Worm (Caenorhabditis elegans) whole organism, young adult: ENCODE measurements around the gene rgr-1.

Experiments used
- B0019.2 ChIP-seq: fragments of 200-800 bp; sonication (Bioruptor generic); conservative IDR thresholded peaks from 2 replicates; pipeline ENCODE4 v1.3.6; 2022; ENCODE audit warnings: missing genetic modification reagents, missing genetic modification characterization, missing compliant biosample characterization
- B0336.3 ChIP-seq: fragments of 200-800 bp; sonication (Bioruptor generic); IDR thresholded peaks from 2 replicates; pipeline ENCODE4 v1.3.6; 2022; ENCODE audit warnings: missing genetic modification characterization, missing compliant biosample characterization
- C06A6.2 ChIP-seq: fragments of 200-800 bp; sonication (Bioruptor generic); conservative IDR thresholded peaks from 2 replicates; pipeline ENCODE4 v1.3.6; 2022; ENCODE audit warnings: missing genetic modification characterization, missing compliant biosample characterization
- D2030.7 ChIP-seq: fragments of 200-800 bp; sonication (Bioruptor generic); IDR thresholded peaks from 2 replicates; pipeline ENCODE4 v1.3.6; 2022; ENCODE audit warnings: missing genetic modification reagents, missing genetic modification characterization, missing compliant biosample characterization
- F33H1.4 ChIP-seq: fragments of 200-800 bp; sonication (Bioruptor generic); IDR thresholded peaks from 2 replicates; pipeline ENCODE4 v1.3.6; 2022; ENCODE audit warnings: missing genetic modification reagents, missing genetic modification characterization, missing compliant biosample characterization
- F52B5.7 ChIP-seq: sonication (generic microtip); optimal IDR thresholded peaks from 2 replicates; lab custom pipeline; 2016; ENCODE audit warnings: mild to moderate bottlenecking, missing genetic modification characterization, missing compliant biosample characterization
- F57A8.1 ChIP-seq: fragments of 200-800 bp; sonication (Bioruptor generic); optimal IDR thresholded peaks from 2 replicates; lab custom pipeline; 2018; ENCODE audit warnings: mild to moderate bottlenecking, missing genetic modification characterization, moderate library complexity, missing compliant biosample characterization
- K11D2.4 ChIP-seq: fragments of 200-800 bp; sonication (Bioruptor generic); IDR thresholded peaks from 2 replicates; pipeline ENCODE4 v1.3.6; 2022; ENCODE audit warnings: missing genetic modification reagents, missing genetic modification characterization, missing compliant biosample characterization
- K12H6.12 ChIP-seq: fragments of 200-800 bp; sonication (Bioruptor generic); optimal IDR thresholded peaks from 2 replicates; lab custom pipeline; 2018; ENCODE audit warnings: mild to moderate bottlenecking, missing genetic modification characterization, missing compliant biosample characterization
- Y56A3A.18 ChIP-seq: fragments of 200-800 bp; sonication (Bioruptor generic); IDR thresholded peaks from 2 replicates; pipeline ENCODE4 v1.3.6; 2022; ENCODE audit warnings: missing genetic modification reagents, missing genetic modification characterization, missing compliant biosample characterization
- Y67H2A.10 ChIP-seq: fragments of 200-800 bp; sonication (Bioruptor generic); conservative IDR thresholded peaks from 2 replicates; pipeline ENCODE4 v1.3.6; 2022; ENCODE audit warnings: missing genetic modification reagents, missing genetic modification characterization, missing compliant biosample characterization
- Y79H2A.3 ChIP-seq: fragments of 200-800 bp; sonication (Bioruptor generic); conservative IDR thresholded peaks from 2 replicates; pipeline ENCODE4 v1.3.6; 2022; ENCODE audit warnings: missing genetic modification reagents, missing genetic modification characterization, missing compliant biosample characterization
- ZK185.1 ChIP-seq: sonication (generic microtip); optimal IDR thresholded peaks from 2 replicates; lab custom pipeline; 2016; ENCODE audit warnings: mild to moderate bottlenecking, missing genetic modification characterization, missing compliant biosample characterization; ENCODE audit not compliant: poor library complexity, severe bottlenecking
- akir-1 ChIP-seq: fragments of 200-800 bp; sonication (Bioruptor generic); optimal IDR thresholded peaks from 2 replicates; lab custom pipeline; 2018; ENCODE audit warnings: mild to moderate bottlenecking, missing genetic modification characterization, moderate library complexity, missing compliant biosample characterization
- aptf-2 ChIP-seq: fragments of 200-800 bp; sonication (Bioruptor generic); conservative IDR thresholded peaks from 2 replicates; pipeline ENCODE4 v1.3.6; 2022; ENCODE audit warnings: missing genetic modification reagents, missing genetic modification characterization, missing compliant biosample characterization
- atf-7 ChIP-seq: sonication (generic microtip); optimal IDR thresholded peaks from 2 replicates; lab custom pipeline; 2017; ENCODE audit warnings: mild to moderate bottlenecking, missing genetic modification characterization, missing compliant biosample characterization
- athp-1 ChIP-seq: sonication (generic microtip); optimal IDR thresholded peaks from 2 replicates; lab custom pipeline; 2017; ENCODE audit warnings: mild to moderate bottlenecking, missing genetic modification characterization, missing compliant biosample characterization
- attf-5 ChIP-seq: fragments of 200-800 bp; sonication (Bioruptor generic); optimal IDR thresholded peaks from 2 replicates; lab custom pipeline; 2018; ENCODE audit warnings: mild to moderate bottlenecking, missing genetic modification characterization, missing compliant biosample characterization
- ccch-3 ChIP-seq: fragments of 200-800 bp; sonication (Bioruptor generic); optimal IDR thresholded peaks from 2 replicates; lab custom pipeline; 2018; ENCODE audit warnings: mild to moderate bottlenecking, missing genetic modification characterization, missing compliant biosample characterization
- ceh-27 ChIP-seq: fragments of 200-800 bp; sonication (Bioruptor generic); optimal IDR thresholded peaks from 2 replicates; lab custom pipeline; 2018; ENCODE audit warnings: mild to moderate bottlenecking, missing genetic modification characterization, moderate library complexity, missing compliant biosample characterization
- ceh-40 ChIP-seq: fragments of 200-800 bp; sonication (Bioruptor generic); IDR thresholded peaks from 2 replicates; pipeline ENCODE4 v1.3.6; 2022; ENCODE audit warnings: missing genetic modification characterization, missing compliant biosample characterization
- ceh-91 ChIP-seq: fragments of 200-800 bp; sonication (Bioruptor generic); IDR thresholded peaks from 2 replicates; pipeline ENCODE4 v1.3.6; 2022; ENCODE audit warnings: missing genetic modification reagents, missing genetic modification characterization, missing compliant biosample characterization
- die-1 ChIP-seq: sonication (generic microtip); optimal IDR thresholded peaks from 2 replicates; lab custom pipeline; 2016; ENCODE audit warnings: missing genotype, mild to moderate bottlenecking, missing genetic modification characterization, missing compliant biosample characterization
- egl-44 ChIP-seq: fragments of 200-800 bp; sonication (Bioruptor generic); IDR thresholded peaks from 2 replicates; pipeline ENCODE4 v1.3.6; 2022; ENCODE audit warnings: missing genetic modification reagents, missing genetic modification characterization, missing compliant biosample characterization
- ekl-4 ChIP-seq: fragments of 200-800 bp; sonication (Bioruptor generic); IDR thresholded peaks from 2 replicates; pipeline ENCODE4 v1.3.6; 2022; ENCODE audit warnings: missing genetic modification reagents, missing genetic modification characterization, missing compliant biosample characterization
- ets-4 ChIP-seq: fragments of 200-800 bp; sonication (Bioruptor generic); optimal IDR thresholded peaks from 2 replicates; lab custom pipeline; 2018; ENCODE audit warnings: mild to moderate bottlenecking, missing genetic modification characterization, missing compliant biosample characterization
- hlh-26 ChIP-seq: fragments of 200-800 bp; sonication (Bioruptor generic); conservative IDR thresholded peaks from 2 replicates; pipeline ENCODE4 v1.3.6; 2022; ENCODE audit warnings: missing genetic modification reagents, missing genetic modification characterization, missing compliant biosample characterization
- hmg-1.2 ChIP-seq: fragments of 200-800 bp; sonication (Bioruptor generic); IDR thresholded peaks from 2 replicates; pipeline ENCODE4 v1.3.6; 2022; ENCODE audit warnings: missing genetic modification reagents, missing genetic modification characterization, missing compliant biosample characterization
- let-526 ChIP-seq: fragments of 200-800 bp; sonication (Bioruptor generic); IDR thresholded peaks from 2 replicates; pipeline ENCODE4 v1.3.6; 2022; ENCODE audit warnings: missing genetic modification reagents, missing genetic modification characterization, missing compliant biosample characterization
- lin-40 ChIP-seq: sonication (generic microtip); optimal IDR thresholded peaks from 2 replicates; lab custom pipeline; 2016; ENCODE audit warnings: missing genetic modification characterization, mild to moderate bottlenecking, missing compliant biosample characterization, missing genotype, missing genetic modification reagents
- lsy-27 ChIP-seq: sonication (generic microtip); optimal IDR thresholded peaks from 2 replicates; lab custom pipeline; 2017; ENCODE audit warnings: missing genetic modification characterization, mild to moderate bottlenecking, missing compliant biosample characterization, antibody characterized with exemption, missing genotype, borderline replicate concordance; ENCODE audit not compliant: insufficient read depth
- madf-10 ChIP-seq: sonication (generic microtip); optimal IDR thresholded peaks from 2 replicates; lab custom pipeline; 2016; ENCODE audit warnings: mild to moderate bottlenecking, missing genetic modification characterization, missing compliant biosample characterization
- madf-6 ChIP-seq: fragments of 200-800 bp; sonication (Bioruptor generic); IDR thresholded peaks from 2 replicates; pipeline ENCODE4 v1.3.6; 2022; ENCODE audit warnings: missing genetic modification reagents, missing genetic modification characterization, missing compliant biosample characterization
- mcd-1 ChIP-seq: fragments of 200-800 bp; sonication (Bioruptor generic); IDR thresholded peaks from 2 replicates; pipeline ENCODE4 v1.3.6; 2022; ENCODE audit warnings: missing genetic modification reagents, missing genetic modification characterization, missing compliant biosample characterization
- nfya-2 ChIP-seq: fragments of 200-800 bp; sonication (Bioruptor generic); IDR thresholded peaks from 2 replicates; pipeline ENCODE4 v1.3.6; 2022; ENCODE audit warnings: missing genetic modification reagents, missing genetic modification characterization, missing compliant biosample characterization
- nhr-120 ChIP-seq: fragments of 200-800 bp; sonication (Bioruptor generic); IDR thresholded peaks from 2 replicates; pipeline ENCODE4 v1.3.6; 2022; ENCODE audit warnings: missing genetic modification characterization, missing compliant biosample characterization
- nhr-27 ChIP-seq: fragments of 200-800 bp; sonication (Bioruptor generic); optimal IDR thresholded peaks from 2 replicates; lab custom pipeline; 2018; ENCODE audit warnings: mild to moderate bottlenecking, missing genetic modification characterization, moderate library complexity, missing compliant biosample characterization
- pbrm-1 ChIP-seq: fragments of 200-800 bp; sonication (Bioruptor generic); IDR thresholded peaks from 2 replicates; pipeline ENCODE4 v1.3.6; 2022; ENCODE audit warnings: missing genetic modification reagents, missing genetic modification characterization, missing compliant biosample characterization
- snpc-3.4 ChIP-seq: sonication (generic microtip); optimal IDR thresholded peaks from 2 replicates; lab custom pipeline; 2017; ENCODE audit warnings: missing genetic modification characterization, mild to moderate bottlenecking, missing compliant biosample characterization, antibody characterized with exemption, moderate library complexity, missing genotype, missing genetic modification reagents
- snpc-4 ChIP-seq, 5 experiments: fragments of 150-350 bp in 1 of 5; sonication (generic microtip) in 4 of 5; optimal IDR thresholded peaks; 2 replicates each; lab custom pipeline; 2014 to 2018; ENCODE audit warnings: missing genetic modification characterization in 5 of 5, missing biosample characterization in 3 of 5, antibody characterized with exemption in 2 of 5, mild to moderate bottlenecking in 2 of 5, missing compliant biosample characterization in 2 of 5, missing genotype in 2 of 5, moderate library complexity in 2 of 5, missing genetic modification reagents in 1 of 5
- tbp1 ChIP-seq: fragments of 200-800 bp; sonication (Bioruptor generic); optimal IDR thresholded peaks from 2 replicates; lab custom pipeline; 2018; ENCODE audit warnings: mild to moderate bottlenecking, missing genetic modification characterization, missing compliant biosample characterization
- tbx-9 ChIP-seq: sonication (generic microtip); optimal IDR thresholded peaks from 2 replicates; lab custom pipeline; 2016; ENCODE audit warnings: borderline replicate concordance, missing genetic modification characterization, inconsistent platforms, missing compliant biosample characterization
- unc-62 ChIP-seq: fragments of 150-350 bp; optimal IDR thresholded peaks from 2 replicates; lab custom pipeline; 2014; ENCODE audit warnings: missing biosample characterization, missing genetic modification reagents, missing genetic modification characterization
- xnd-1 ChIP-seq: sonication (generic microtip); optimal IDR thresholded peaks from 2 replicates; lab custom pipeline; 2016; ENCODE audit warnings: missing genotype, missing genetic modification reagents, missing genetic modification characterization, missing compliant biosample characterization
- ztf-25 ChIP-seq: fragments of 200-800 bp; sonication (Bioruptor generic); IDR thresholded peaks from 2 replicates; pipeline ENCODE4 v1.3.6; 2022; ENCODE audit warnings: missing genetic modification reagents, missing genetic modification characterization, missing compliant biosample characterization
- ztf-26 ChIP-seq: sonication (generic microtip); optimal IDR thresholded peaks from 2 replicates; lab custom pipeline; 2017; ENCODE audit warnings: missing genetic modification characterization, missing compliant biosample characterization

rgr-1 gene

ce11 chrIII:9393114-9393780 is at the start of gene rgr-1, which contains the start of gene gpr-2 (continued):
- TF ChIP-seq Y67H2A.10 (GFP tag; lab: Robert Waterston, UW) = 0 out of 2 replicates have a peak, but pooled peaks have one; percentile 37
- no peak for TF ChIP-seq nhr-120 (GFP tag; lab: Robert Waterston, UW)
- TF ChIP-seq snpc-4 (GFP tag; optimal IDR thresholded peaks at IDR 0.05; lab: Kevin White, UChicago) = no peak
- TF ChIP-seq snpc-4 (tag; optimal IDR thresholded peaks at IDR 0.05; lab: Kevin White, UChicago) = peak in 3 of 4 experiments; percentile 13 to 64 (median 40)
- peak; percentile 89 for TF ChIP-seq ekl-4 (GFP tag; lab: Robert Waterston, UW)
- no peak for TF ChIP-seq ccch-3 (GFP tag; lab: Kevin White, UChicago)
- no peak for TF ChIP-seq akir-1 (GFP tag; lab: Kevin White, UChicago)
- no peak for TF ChIP-seq die-1 (tag; lab: Kevin White, UChicago)
- peak; percentile 81 for TF ChIP-seq F33H1.4
- no peak for TF ChIP-seq ztf-25 (GFP tag; lab: Robert Waterston, UW)
- peak; percentile 56; the same call in 1 of the 2 replicates for TF ChIP-seq Y79H2A.3 (GFP tag; lab: Robert Waterston, UW)
- TF ChIP-seq ceh-91 = peak; percentile 95
- TF ChIP-seq K11D2.4 = no peak
- TF ChIP-seq aptf-2 (GFP tag; lab: Robert Waterston, UW) = 0 out of 2 replicates have a peak, but pooled peaks have one; percentile 44
- no peak for TF ChIP-seq tbx-9 (tag; lab: Kevin White, UChicago)
- TF ChIP-seq ets-4 (GFP tag; lab: Kevin White, UChicago) = no peak
- TF ChIP-seq hlh-26 = no peak
- no peak for TF ChIP-seq lin-40 (tag; lab: Kevin White, UChicago)
- no peak for TF ChIP-seq egl-44
- no peak for TF ChIP-seq nfya-2 (GFP tag; lab: Robert Waterston, UW)
- peak; percentile 79 for TF ChIP-seq B0019.2 (GFP tag; lab: Robert Waterston, UW)
- TF ChIP-seq lsy-27 = no peak
- TF ChIP-seq ztf-26 (tag; lab: Kevin White, UChicago) = no peak
- TF ChIP-seq pbrm-1 (GFP tag; lab: Robert Waterston, UW) = peak; percentile 57; the same call in 1 of the 2 replicates
- no peak for TF ChIP-seq F52B5.7 (tag; lab: Kevin White, UChicago)
- no peak for TF ChIP-seq ZK185.1
- TF ChIP-seq athp-1 (tag; lab: Kevin White, UChicago) = no peak
- no peak for TF ChIP-seq let-526
- no peak for TF ChIP-seq Y56A3A.18 (GFP tag; lab: Robert Waterston, UW)
- TF ChIP-seq madf-10 (tag; lab: Kevin White, UChicago) = no peak
- peak; percentile 98 for TF ChIP-seq madf-6 (GFP tag; lab: Robert Waterston, UW)
- no peak for TF ChIP-seq atf-7
- TF ChIP-seq nhr-27 (tag; lab: Kevin White, UChicago) = no peak
- TF ChIP-seq C06A6.2 (GFP tag; lab: Robert Waterston, UW) = no peak
- TF ChIP-seq attf-5 = no peak
- peak; percentile 60 for TF ChIP-seq hmg-1.2 (GFP tag; lab: Robert Waterston, UW)
- TF ChIP-seq F57A8.1 (GFP tag; lab: Kevin White, UChicago) = no peak
- TF ChIP-seq D2030.7 = peak; percentile 89
- TF ChIP-seq ceh-40 (GFP tag; lab: Robert Waterston, UW) = no peak
- peak; percentile 91 for TF ChIP-seq xnd-1
- TF ChIP-seq B0336.3 = peak; percentile 56; the same call in 1 of the 2 replicates
- no peak for TF ChIP-seq unc-62
- no peak for TF ChIP-seq ceh-27 (GFP tag; lab: Kevin White, UChicago)
- TF ChIP-seq tbp1 (GFP tag; lab: Kevin White, UChicago) = peak; percentile 58
- no peak for TF ChIP-seq K12H6.12 (tag; lab: Kevin White, UChicago)
- peak; percentile 80 for TF ChIP-seq snpc-3.4 (tag; lab: Kevin White, UChicago)
- TF ChIP-seq mcd-1 = peak; percentile 80
